Worm (Caenorhabditis elegans) whole organism, midembryonic: ENCODE measurements around the gene Y43F8A.1.

ENCODE experiments used
- T22C8.4 ChIP-seq: fragments of 200-800 bp; sonication (Bioruptor generic); IDR thresholded peaks from 2 replicates; pipeline ENCODE4 v1.3.6; 2022; ENCODE audit warnings: missing genetic modification characterization, missing compliant biosample characterization
- flt-1 ChIP-seq: fragments of 200-800 bp; sonication (Bioruptor generic); IDR thresholded peaks from 2 replicates; pipeline ENCODE4 v1.3.6; 2022; ENCODE audit warnings: missing genetic modification characterization, missing compliant biosample characterization
- klf-2 ChIP-seq: fragments of 200-800 bp; sonication (Bioruptor generic); conservative IDR thresholded peaks from 2 replicates; pipeline ENCODE4 v1.3.6; 2022; ENCODE audit warnings: missing genetic modification reagents, missing genetic modification characterization, missing compliant biosample characterization
- med-1 ChIP-seq: sonication (generic microtip); optimal IDR thresholded peaks from 2 replicates; lab custom pipeline; 2017; ENCODE audit warnings: missing genetic modification characterization, mild to moderate bottlenecking, missing compliant biosample characterization, antibody characterized with exemption, missing genetic modification reagents; ENCODE audit not compliant: insufficient read depth
- ref-1 ChIP-seq: fragments of 200-800 bp; sonication (Bioruptor generic); conservative IDR thresholded peaks from 2 replicates; pipeline ENCODE4 v1.3.6; 2022; ENCODE audit warnings: missing genetic modification reagents, missing genetic modification characterization, missing compliant biosample characterization
- tab-1 ChIP-seq: fragments of 200-800 bp; sonication (Bioruptor generic); IDR thresholded peaks from 2 replicates; pipeline ENCODE4 v1.3.6; 2022; ENCODE audit warnings: missing genetic modification characterization, missing compliant biosample characterization

ce11 chrV:19417836-19418235, 47.5 kb downstream of the Y43F8A.1 start, which contains the start of gene C25F9.15:
- TF ChIP-seq flt-1: no peak
- TF ChIP-seq tab-1: no peak
- TF ChIP-seq T22C8.4 (GFP tag; lab: Robert Waterston, UW): no peak
- no peak for TF ChIP-seq med-1
- no peak for TF ChIP-seq ref-1 (GFP tag; lab: Robert Waterston, UW)
- no peak for TF ChIP-seq klf-2 (GFP tag; lab: Robert Waterston, UW)
